Fruit fly (Drosophila melanogaster) whole organism, adult: ENCODE results near the gene CG15483.
A peak's percentile ranks its signal among the peaks of the same experiment; 100 is the strongest.

Experiments used
- CG14711 ChIP-seq: fragments of 200-800 bp; sonication (Bioruptor generic); optimal IDR thresholded peaks from 2 replicates; lab custom pipeline; 2018; ENCODE audit warnings: missing biosample characterization, mild to moderate bottlenecking, missing genetic modification characterization, moderate library complexity
- CG1620 ChIP-seq: fragments of 200-800 bp; sonication (Bioruptor generic); optimal IDR thresholded peaks from 2 replicates; lab custom pipeline; 2016; ENCODE audit warnings: missing biosample characterization, missing genetic modification characterization
- CG33017 ChIP-seq: fragments of 200-800 bp; sonication (Bioruptor generic); optimal IDR thresholded peaks from 2 replicates; lab custom pipeline; 2018; ENCODE audit warnings: missing biosample characterization, mild to moderate bottlenecking, missing genetic modification characterization, moderate library complexity
- CG5204 ChIP-seq: fragments of 200-800 bp; sonication (Bioruptor generic); optimal IDR thresholded peaks from 2 replicates; lab custom pipeline; 2016; ENCODE audit warnings: missing biosample characterization, missing genetic modification characterization
- CG7101 ChIP-seq: fragments of 200-800 bp; sonication (Bioruptor generic); optimal IDR thresholded peaks from 2 replicates; lab custom pipeline; 2018; ENCODE audit warnings: missing biosample characterization, mild to moderate bottlenecking, missing genetic modification characterization, moderate library complexity
- Crg-1 ChIP-seq: fragments of 200-800 bp; sonication (Bioruptor generic); optimal IDR thresholded peaks from 2 replicates; lab custom pipeline; 2016; ENCODE audit warnings: missing biosample characterization, missing genetic modification characterization
- Hr96 ChIP-seq: fragments of 200-800 bp; sonication (Bioruptor generic); optimal IDR thresholded peaks from 2 replicates; lab custom pipeline; 2016; ENCODE audit warnings: missing biosample characterization, missing genetic modification characterization
- Mnt ChIP-seq: fragments of 200-800 bp; sonication (Bioruptor generic); optimal IDR thresholded peaks from 2 replicates; lab custom pipeline; 2016; ENCODE audit warnings: missing biosample characterization, mild to moderate bottlenecking, missing genetic modification characterization
- bab1 ChIP-seq: fragments of 200-800 bp; sonication (Bioruptor generic); optimal IDR thresholded peaks from 3 replicates; lab custom pipeline; 2019; ENCODE audit warnings: missing biosample characterization, mild to moderate bottlenecking, missing genetic modification characterization, moderate library complexity
- cic ChIP-seq: fragments of 200-800 bp; sonication (Bioruptor generic); optimal IDR thresholded peaks from 2 replicates; lab custom pipeline; 2017; ENCODE audit warnings: missing biosample characterization, mild to moderate bottlenecking, missing genetic modification characterization, moderate library complexity
- pad ChIP-seq: fragments of 200-800 bp; sonication (Bioruptor generic); optimal IDR thresholded peaks from 3 replicates; lab custom pipeline; 2017; ENCODE audit warnings: missing biosample characterization, missing genetic modification characterization, mild to moderate bottlenecking, moderate library complexity, missing genetic modification reagents
- tj ChIP-seq: fragments of 200-800 bp; sonication (Bioruptor generic); optimal IDR thresholded peaks from 3 replicates; lab custom pipeline; 2017; ENCODE audit warnings: missing biosample characterization, mild to moderate bottlenecking, missing genetic modification characterization, moderate library complexity
- toe ChIP-seq: fragments of 200-800 bp; sonication (Bioruptor generic); optimal IDR thresholded peaks from 2 replicates; lab custom pipeline; 2016; ENCODE audit warnings: missing biosample characterization, missing genetic modification characterization

dm6 chr2L:12712255-12712654, 49.4 kb downstream of the CG15483 start:
- no peak for TF ChIP-seq tj (GFP tag; lab: Kevin White, UChicago)
- TF ChIP-seq CG14711 (tag; lab: Kevin White, UChicago), result peak; percentile 42
- TF ChIP-seq toe (GFP tag; lab: Kevin White, UChicago), result no peak
- TF ChIP-seq CG1620 (GFP tag; lab: Kevin White, UChicago), result no peak
- TF ChIP-seq pad, result no peak
- TF ChIP-seq Mnt (GFP tag; lab: Kevin White, UChicago), result no peak
- TF ChIP-seq bab1 (GFP tag; lab: Kevin White, UChicago), result no peak
- no peak for TF ChIP-seq CG33017 (tag; lab: Kevin White, UChicago)
- TF ChIP-seq Crg-1 (GFP tag; lab: Kevin White, UChicago), result no peak
- no peak for TF ChIP-seq Hr96 (GFP tag; lab: Kevin White, UChicago)
- TF ChIP-seq cic, result no peak
- no peak for TF ChIP-seq CG7101 (tag; lab: Kevin White, UChicago)
- no peak for TF ChIP-seq CG5204 (GFP tag; lab: Kevin White, UChicago)
